Worm (Caenorhabditis elegans) whole organism, L1 larva: ENCODE data around the gene rdy-2.

Source experiments
- C04F5.9 ChIP-seq: sonication (generic microtip); optimal IDR thresholded peaks from 2 replicates; lab custom pipeline; 2016; ENCODE audit warnings: missing genetic modification characterization, missing compliant biosample characterization
- C16A3.4 ChIP-seq: fragments of 150-350 bp; optimal IDR thresholded peaks from 2 replicates; lab custom pipeline; 2014; ENCODE audit warnings: missing biosample characterization, missing genetic modification characterization
- F16B12.6 ChIP-seq: fragments of 150-350 bp; optimal IDR thresholded peaks from 2 replicates; lab custom pipeline; 2014; ENCODE audit warnings: missing biosample characterization, missing genetic modification characterization
- Y116A8C.19 ChIP-seq: sonication (generic microtip); optimal IDR thresholded peaks from 2 replicates; lab custom pipeline; 2016; ENCODE audit warnings: missing compliant biosample characterization, missing genetic modification characterization, borderline replicate concordance
- aly-2 ChIP-seq: fragments of 150-350 bp; optimal IDR thresholded peaks from 2 replicates; lab custom pipeline; 2014; ENCODE audit warnings: missing biosample characterization, missing genetic modification characterization
- ama-1 ChIP-seq: fragments of 150-350 bp; optimal IDR thresholded peaks from 2 replicates; lab custom pipeline; 2014
- ceh-63 ChIP-seq: fragments of 200-800 bp; sonication (Bioruptor generic); optimal IDR thresholded peaks from 2 replicates; lab custom pipeline; 2018; ENCODE audit warnings: mild to moderate bottlenecking, missing genetic modification characterization, missing compliant biosample characterization
- ceh-90 ChIP-seq: sonication (generic microtip); optimal IDR thresholded peaks from 2 replicates; lab custom pipeline; 2016; ENCODE audit warnings: missing genetic modification characterization, missing compliant biosample characterization
- ces-1 ChIP-seq: fragments of 150-350 bp; optimal IDR thresholded peaks from 2 replicates; lab custom pipeline; 2014; ENCODE audit warnings: missing biosample characterization, missing genetic modification reagents, missing genetic modification characterization
- dpl-1 ChIP-seq, 3 experiments: fragments of 150-350 bp in 2 of 3; sonication (generic microtip) in 1 of 3; optimal IDR thresholded peaks; 2 replicates each; lab custom pipeline; 2014 to 2017; ENCODE audit warnings: missing biosample characterization in 3 of 3, missing genetic modification characterization in 3 of 3, missing genetic modification reagents in 3 of 3
- efl-1 ChIP-seq, 4 experiments: fragments of 150-350 bp; optimal IDR thresholded peaks in 3 of 4; peaks in 1 of 4; 1 replicate in 1 of 4; 2 replicates in 3 of 4; lab custom pipeline; 2014; ENCODE audit warnings: missing biosample characterization in 2 of 4, missing genetic modification characterization in 2 of 4, missing genetic modification reagents in 2 of 4
- efl-3 ChIP-seq: fragments of 200-800 bp; sonication (Bioruptor generic); optimal IDR thresholded peaks from 2 replicates; lab custom pipeline; 2018; ENCODE audit warnings: mild to moderate bottlenecking, missing genetic modification characterization, missing compliant biosample characterization
- egl-13 ChIP-seq: sonication (generic microtip); optimal IDR thresholded peaks from 2 replicates; lab custom pipeline; 2016; ENCODE audit warnings: missing genotype, missing genetic modification reagents, missing genetic modification characterization, missing compliant biosample characterization
- egl-27 ChIP-seq, 2 experiments: fragments of 150-350 bp in 1 of 2; sonication (generic microtip); optimal IDR thresholded peaks; 3 replicates each; lab custom pipeline; 2017 to 2018; ENCODE audit warnings: missing biosample characterization in 2 of 2, missing genetic modification characterization in 2 of 2, missing genetic modification reagents in 2 of 2
- elt-2 ChIP-seq: sonication (generic microtip); optimal IDR thresholded peaks from 2 replicates; lab custom pipeline; 2016; ENCODE audit warnings: missing genetic modification characterization, mild to moderate bottlenecking, inconsistent platforms, missing compliant biosample characterization, missing genetic modification reagents
- ets-5 ChIP-seq: fragments of 200-800 bp; sonication (Bioruptor generic); IDR thresholded peaks from 2 replicates; pipeline ENCODE4 v1.3.6; 2022; ENCODE audit warnings: missing genetic modification characterization, missing compliant biosample characterization
- fkh-4 ChIP-seq: sonication (generic microtip); optimal IDR thresholded peaks from 2 replicates; lab custom pipeline; 2016; ENCODE audit warnings: missing compliant biosample characterization, missing genetic modification characterization, borderline replicate concordance
- fkh-8 ChIP-seq: sonication (generic microtip); optimal IDR thresholded peaks from 2 replicates; lab custom pipeline; 2016; ENCODE audit warnings: mild to moderate bottlenecking, missing genetic modification characterization, missing compliant biosample characterization
- fos-1 ChIP-seq: fragments of 150-350 bp; optimal IDR thresholded peaks from 2 replicates; lab custom pipeline; 2014; ENCODE audit warnings: missing biosample characterization, missing genetic modification characterization
- hlh-17 ChIP-seq: fragments of 200-800 bp; sonication (Bioruptor generic); optimal IDR thresholded peaks from 2 replicates; lab custom pipeline; 2018; ENCODE audit warnings: missing genetic modification characterization, mild to moderate bottlenecking, missing compliant biosample characterization, moderate library complexity, borderline replicate concordance
- hpl-2 ChIP-seq: fragments of 150-350 bp; optimal IDR thresholded peaks from 2 replicates; lab custom pipeline; 2014; ENCODE audit warnings: missing biosample characterization, missing genetic modification reagents, missing genetic modification characterization
- irx-1 ChIP-seq: sonication (generic microtip); optimal IDR thresholded peaks from 2 replicates; lab custom pipeline; 2016; ENCODE audit warnings: missing genetic modification characterization, missing compliant biosample characterization
- jun-1 ChIP-seq: fragments of 150-350 bp; optimal IDR thresholded peaks from 2 replicates; lab custom pipeline; 2014; ENCODE audit warnings: missing biosample characterization, missing genetic modification reagents, missing genetic modification characterization
- lin-13 ChIP-seq: fragments of 150-350 bp; optimal IDR thresholded peaks from 2 replicates; lab custom pipeline; 2014; ENCODE audit warnings: missing biosample characterization, missing genetic modification reagents, missing genetic modification characterization
- lin-14 ChIP-seq: fragments of 200-800 bp; sonication (Bioruptor generic); optimal IDR thresholded peaks from 2 replicates; lab custom pipeline; 2018; ENCODE audit warnings: mild to moderate bottlenecking, missing genetic modification characterization, moderate library complexity, missing compliant biosample characterization
- lir-3 ChIP-seq: sonication (generic microtip); optimal IDR thresholded peaks from 2 replicates; lab custom pipeline; 2016; ENCODE audit warnings: mild to moderate bottlenecking, missing genetic modification characterization, moderate library complexity, missing compliant biosample characterization; ENCODE audit not compliant: poor library complexity
- lsy-2 ChIP-seq, 2 experiments: fragments of 150-350 bp; optimal IDR thresholded peaks; 2 replicates each; lab custom pipeline; 2014; ENCODE audit warnings: missing biosample characterization in 2 of 2, missing genetic modification characterization in 2 of 2
- mab-9 ChIP-seq: fragments of 200-800 bp; sonication (Bioruptor generic); IDR thresholded peaks from 2 replicates; pipeline ENCODE4 v1.3.6; 2022; ENCODE audit warnings: missing genetic modification reagents, missing genetic modification characterization, missing compliant biosample characterization
- mdl-1 ChIP-seq, 2 experiments: fragments of 150-350 bp; optimal IDR thresholded peaks; 2 replicates each; lab custom pipeline; 2014 to 2017; ENCODE audit warnings: missing biosample characterization in 2 of 2, missing genetic modification characterization in 2 of 2, inconsistent platforms in 1 of 2
- mef-2 ChIP-seq: fragments of 150-350 bp; optimal IDR thresholded peaks from 2 replicates; lab custom pipeline; 2014; ENCODE audit warnings: missing biosample characterization, missing genetic modification characterization
- mep-1 ChIP-seq: fragments of 150-350 bp; optimal IDR thresholded peaks from 2 replicates; lab custom pipeline; 2014; ENCODE audit warnings: missing biosample characterization, missing genetic modification characterization
- nhr-11 ChIP-seq: fragments of 150-350 bp; optimal IDR thresholded peaks from 2 replicates; lab custom pipeline; 2014; ENCODE audit warnings: missing biosample characterization, missing genetic modification characterization
- nhr-12 ChIP-seq: sonication (generic microtip); optimal IDR thresholded peaks from 2 replicates; lab custom pipeline; 2017; ENCODE audit warnings: missing biosample characterization, missing genetic modification characterization
- nhr-237 ChIP-seq: fragments of 150-350 bp; optimal IDR thresholded peaks from 2 replicates; lab custom pipeline; 2014; ENCODE audit warnings: missing biosample characterization, missing genetic modification characterization
- nhr-71 ChIP-seq: sonication (generic microtip); optimal IDR thresholded peaks from 2 replicates; lab custom pipeline; 2016; ENCODE audit warnings: mild to moderate bottlenecking, missing genetic modification characterization, moderate library complexity, missing compliant biosample characterization
- nhr-76 ChIP-seq: sonication (generic microtip); optimal IDR thresholded peaks from 2 replicates; lab custom pipeline; 2017; ENCODE audit warnings: missing biosample characterization, missing genetic modification characterization
- nhr-77 ChIP-seq: fragments of 150-350 bp; optimal IDR thresholded peaks from 2 replicates; lab custom pipeline; 2014; ENCODE audit warnings: missing biosample characterization, missing genetic modification characterization
- nhr-84 ChIP-seq: sonication (generic microtip); optimal IDR thresholded peaks from 2 replicates; lab custom pipeline; 2017; ENCODE audit warnings: missing biosample characterization, missing genetic modification characterization
- nhr-85 ChIP-seq: sonication (generic microtip); peaks from one replicate; lab custom pipeline; 2016; ENCODE audit warnings: missing genetic modification characterization, inconsistent platforms, missing compliant biosample characterization
- pag-3 ChIP-seq: sonication (generic microtip); optimal IDR thresholded peaks from 2 replicates; lab custom pipeline; 2017; ENCODE audit warnings: missing genetic modification characterization, mild to moderate bottlenecking, missing compliant biosample characterization, antibody characterized with exemption, borderline replicate concordance; ENCODE audit not compliant: insufficient read depth
- pax-3 ChIP-seq: fragments of 200-800 bp; sonication (Bioruptor generic); optimal IDR thresholded peaks from 2 replicates; lab custom pipeline; 2018; ENCODE audit warnings: mild to moderate bottlenecking, missing genetic modification characterization, moderate library complexity, missing compliant biosample characterization
- skn-1 ChIP-seq: fragments of 150-350 bp; optimal IDR thresholded peaks from 2 replicates; lab custom pipeline; 2014; ENCODE audit warnings: missing biosample characterization, missing genetic modification characterization
- sptf-1 ChIP-seq: fragments of 150-350 bp; optimal IDR thresholded peaks from 2 replicates; lab custom pipeline; 2014; ENCODE audit warnings: missing biosample characterization, missing genetic modification characterization
- tbx-2 ChIP-seq: sonication (generic microtip); optimal IDR thresholded peaks from 2 replicates; lab custom pipeline; 2016; ENCODE audit warnings: missing genetic modification characterization, missing compliant biosample characterization
- unc-30 ChIP-seq: sonication (generic microtip); optimal IDR thresholded peaks from 2 replicates; lab custom pipeline; 2017; ENCODE audit warnings: missing biosample characterization, missing genetic modification characterization
- unc-86 ChIP-seq: sonication (generic microtip); optimal IDR thresholded peaks from 2 replicates; lab custom pipeline; 2016; ENCODE audit warnings: missing genetic modification characterization, missing compliant biosample characterization
- zag-1 ChIP-seq: fragments of 150-350 bp; optimal IDR thresholded peaks from 2 replicates; lab custom pipeline; 2014; ENCODE audit warnings: missing biosample characterization, missing genetic modification characterization
- ztf-11 ChIP-seq, 2 experiments: sonication (generic microtip); optimal IDR thresholded peaks; 2 replicates each; lab custom pipeline; 2016 to 2017; ENCODE audit warnings: missing genetic modification characterization in 2 of 2, missing biosample characterization in 1 of 2, missing compliant biosample characterization in 1 of 2
- ztf-4 ChIP-seq: fragments of 150-350 bp; optimal IDR thresholded peaks from 2 replicates; lab custom pipeline; 2014; ENCODE audit warnings: missing biosample characterization, missing genetic modification characterization

The rdy-2 gene

ce11 chrV:13566967-13567366, 33.8 kb downstream of the rdy-2 start (continued):
- TF ChIP-seq nhr-11 (tag; lab: Kevin White, UChicago) (no peak), dpl-1 (GFP tag; optimal IDR thresholded peaks at IDR 0.05; lab: Kevin White, UChicago) (peak in 1 of 3 experiments; percentile 10), ama-1 (lab: Kevin White, UChicago) (peak; percentile 67), zag-1 (no peak), nhr-84 (tag; lab: Kevin White, UChicago) (no peak), lin-14 (GFP tag; lab: Kevin White, UChicago) (no peak), sptf-1 (no peak), ceh-63 (GFP tag; lab: Kevin White, UChicago) (no peak), nhr-77 (no peak), tbx-2 (no peak), unc-86 (tag; lab: Kevin White, UChicago) (no peak), fkh-8 (tag; lab: Kevin White, UChicago) (no peak), efl-3 (GFP tag; lab: Kevin White, UChicago) (no peak), C04F5.9 (no peak), mdl-1 (tag; optimal IDR thresholded peaks at IDR 0.05; lab: Kevin White, UChicago) (no peak), ces-1 (no peak), Y116A8C.19 (no peak), hlh-17 (GFP tag; lab: Kevin White, UChicago) (no peak), nhr-12 (no peak), nhr-76 (tag; lab: Kevin White, UChicago) (no peak), mab-9 (GFP tag; lab: Robert Waterston, UW) (no peak), egl-27 (tag; optimal IDR thresholded peaks at IDR 0.05; lab: Kevin White, UChicago) (no peak), skn-1 (tag; lab: Kevin White, UChicago) (no peak), irx-1 (tag; lab: Kevin White, UChicago) (no peak), ceh-90 (tag; lab: Kevin White, UChicago) (no peak), hpl-2 (GFP tag; lab: Kevin White, UChicago) (no peak), unc-30 (tag; lab: Kevin White, UChicago) (no peak), lir-3 (tag; lab: Kevin White, UChicago) (no peak), pax-3 (tag; lab: Kevin White, UChicago) (peak; percentile 4)

- TF ChIP-seq efl-1 (optimal IDR thresholded peaks at IDR 0.05; lab: Kevin White, UChicago) (no peak), efl-1 (GFP tag; optimal IDR thresholded peaks at IDR 0.05 in 1 of 2; lab: Kevin White, UChicago) (peak in 1 of 2 experiments; percentile 79), nhr-76 (tag; lab: Kevin White, UChicago) (no peak), nhr-85 (tag; lab: Kevin White, UChicago) (peak; percentile 53), lin-13 (no peak), elt-2 (tag; lab: Kevin White, UChicago) (no peak)
Measured at ce11 chrV:13565781-13566180, 35.0 kb downstream of the rdy-2 start, which contains the start of gene slrp-1. Gene slrp-1, plus strand, starts transcription at chrV:13565863.

DNA sequence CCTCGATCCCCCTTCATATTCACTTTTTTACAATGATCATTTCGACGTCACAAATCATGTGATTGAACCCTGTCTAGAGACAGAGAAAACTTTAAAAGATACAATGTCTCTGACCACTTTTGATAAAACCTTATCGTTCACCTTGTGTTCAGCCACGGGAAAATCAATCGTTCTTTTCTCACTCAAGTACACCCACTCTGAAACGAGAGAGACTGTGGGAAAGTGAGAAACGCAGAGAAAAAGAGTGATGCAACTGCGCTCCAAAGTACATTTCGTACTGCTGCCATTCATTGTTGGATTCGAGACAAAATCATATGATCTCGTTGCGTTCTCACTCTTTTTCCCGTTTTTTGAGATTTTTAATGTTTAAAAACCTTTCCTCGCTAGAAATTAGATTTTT, 35.6 kb downstream of the rdy-2 start:
- TF ChIP-seq C04F5.9: peak; percentile 66
- TF ChIP-seq ets-5 (GFP tag; lab: Robert Waterston, UW): no peak
- TF ChIP-seq skn-1 (tag; lab: Kevin White, UChicago): peak; percentile 56
- peak; percentile 86 to 92 for TF ChIP-seq lsy-2 (tag; optimal IDR thresholded peaks at IDR 0.05; lab: Kevin White, UChicago)
- peak; percentile 95 for TF ChIP-seq C16A3.4 (tag; lab: Kevin White, UChicago)
- peak; percentile 97 for TF ChIP-seq nhr-71 (tag; lab: Kevin White, UChicago)
- TF ChIP-seq fos-1 (tag; lab: Kevin White, UChicago): peak; percentile 88
- TF ChIP-seq ceh-63 (GFP tag; lab: Kevin White, UChicago): no peak
- TF ChIP-seq elt-2 (tag; lab: Kevin White, UChicago): peak; percentile 92
- TF ChIP-seq egl-13 (tag; lab: Kevin White, UChicago): peak; percentile 69
- no peak for TF ChIP-seq mef-2
- TF ChIP-seq aly-2 (tag; lab: Kevin White, UChicago): peak; percentile 67
- peak; percentile 77 for TF ChIP-seq fkh-8 (tag; lab: Kevin White, UChicago)
- TF ChIP-seq fkh-4: no peak
- TF ChIP-seq F16B12.6 (tag; lab: Kevin White, UChicago): peak; percentile 44
- TF ChIP-seq nhr-12: no peak
- no peak for TF ChIP-seq efl-3 (GFP tag; lab: Kevin White, UChicago)
- TF ChIP-seq mep-1: peak; percentile 93
- peak; percentile 97 for TF ChIP-seq pag-3 (tag; lab: Kevin White, UChicago)
- peak; percentile 42 for TF ChIP-seq nhr-11 (tag; lab: Kevin White, UChicago)
- TF ChIP-seq jun-1 (tag; lab: Kevin White, UChicago): peak; percentile 76
- TF ChIP-seq unc-30 (tag; lab: Kevin White, UChicago): no peak
- TF ChIP-seq nhr-237 (tag; lab: Kevin White, UChicago): peak; percentile 43
- TF ChIP-seq ces-1: no peak
- TF ChIP-seq ztf-11 (tag; optimal IDR thresholded peaks at IDR 0.05; lab: Kevin White, UChicago): peak in 1 of 2 experiments; percentile 2
- TF ChIP-seq ztf-4: peak; percentile 71
- TF ChIP-seq unc-86 (tag; lab: Kevin White, UChicago): peak; percentile 62
